Worm (Caenorhabditis elegans) whole organism, L3 larva: Measurements from ENCODE around the gene efr-3.

Experiments
- ZK546.5 ChIP-seq: sonication (generic microtip); optimal IDR thresholded peaks from 2 replicates; lab custom pipeline; 2017; ENCODE audit warnings: missing biosample characterization, missing genetic modification characterization
- ceh-28 ChIP-seq: fragments of 150-350 bp; optimal IDR thresholded peaks from 2 replicates; lab custom pipeline; 2014; ENCODE audit warnings: missing biosample characterization, missing genetic modification reagents, missing genetic modification characterization
- ceh-82 ChIP-seq: fragments of 150-350 bp; optimal IDR thresholded peaks from 2 replicates; lab custom pipeline; 2014; ENCODE audit warnings: missing biosample characterization, missing genetic modification characterization
- daf-12 ChIP-seq: fragments of 150-350 bp; optimal IDR thresholded peaks from 2 replicates; lab custom pipeline; 2014; ENCODE audit warnings: missing biosample characterization, missing genetic modification reagents, missing genetic modification characterization
- elt-1 ChIP-seq: fragments of 150-350 bp; optimal IDR thresholded peaks from 2 replicates; lab custom pipeline; 2014; ENCODE audit warnings: missing biosample characterization, missing genetic modification characterization
- fos-1 ChIP-seq: fragments of 150-350 bp; optimal IDR thresholded peaks from 2 replicates; lab custom pipeline; 2014; ENCODE audit warnings: missing biosample characterization, missing genetic modification characterization
- nfya-1 ChIP-seq: sonication (generic microtip); optimal IDR thresholded peaks from 2 replicates; lab custom pipeline; 2017; ENCODE audit warnings: missing genetic modification characterization, mild to moderate bottlenecking, missing compliant biosample characterization, antibody characterized with exemption, moderate library complexity; ENCODE audit not compliant: insufficient read depth
- nhr-43 ChIP-seq: sonication (generic microtip); optimal IDR thresholded peaks from 2 replicates; lab custom pipeline; 2016; ENCODE audit warnings: mild to moderate bottlenecking, missing genetic modification characterization, missing compliant biosample characterization; ENCODE audit not compliant: poor library complexity, severe bottlenecking
- nhr-77 ChIP-seq: fragments of 150-350 bp; optimal IDR thresholded peaks from 2 replicates; lab custom pipeline; 2014; ENCODE audit warnings: missing biosample characterization, missing genetic modification characterization
- sea-2 ChIP-seq: fragments of 150-350 bp; sonication (generic microtip); optimal IDR thresholded peaks from 4 replicates; lab custom pipeline; 2014; ENCODE audit warnings: missing biosample characterization, missing genetic modification reagents, missing genetic modification characterization
- skn-1 ChIP-seq: fragments of 150-350 bp; optimal IDR thresholded peaks from 2 replicates; lab custom pipeline; 2014; ENCODE audit warnings: missing biosample characterization, missing genetic modification characterization
- unc-39 ChIP-seq: sonication (generic microtip); optimal IDR thresholded peaks from 4 replicates; lab custom pipeline; 2017; ENCODE audit warnings: missing biosample characterization, missing genetic modification characterization
- ztf-11 ChIP-seq: fragments of 150-350 bp; optimal IDR thresholded peaks from 2 replicates; lab custom pipeline; 2014; ENCODE audit warnings: missing biosample characterization, missing genetic modification characterization

- TF ChIP-seq unc-39 (tag; lab: Kevin White, UChicago) = no peak
- no peak for TF ChIP-seq nhr-77 (tag; lab: Kevin White, UChicago)
- no peak for TF ChIP-seq ceh-28 (tag; lab: Kevin White, UChicago)
- no peak for TF ChIP-seq ztf-11
- no peak for TF ChIP-seq ceh-82 (tag; lab: Kevin White, UChicago)
- no peak for TF ChIP-seq nhr-43 (tag; lab: Kevin White, UChicago)
- no peak for TF ChIP-seq daf-12 (tag; lab: Kevin White, UChicago)
- peak; percentile 8 for TF ChIP-seq nfya-1 (tag; lab: Kevin White, UChicago)
- no peak for TF ChIP-seq elt-1 (tag; lab: Kevin White, UChicago)
- no peak for TF ChIP-seq ZK546.5 (tag; lab: Kevin White, UChicago)
- no peak for TF ChIP-seq sea-2 (GFP tag; lab: Kevin White, UChicago)
- no peak for TF ChIP-seq fos-1 (tag; lab: Kevin White, UChicago)
- no peak for TF ChIP-seq skn-1 (tag; lab: Kevin White, UChicago)
Measured at ce11 chrII:6328672-6329071, 7.7 kb upstream of the efr-3 start.
